Worm (Caenorhabditis elegans) whole organism, midembryonic: ENCODE measurements around the gene exl-1.
A peak's percentile ranks its signal among the peaks of the same experiment; 100 is the strongest.

Experiments used
- T22C8.4 ChIP-seq: fragments of 200-800 bp; sonication (Bioruptor generic); IDR thresholded peaks from 2 replicates; pipeline ENCODE4 v1.3.6; 2022; ENCODE audit warnings: missing genetic modification characterization, missing compliant biosample characterization
- cog-1 ChIP-seq: sonication (generic microtip); optimal IDR thresholded peaks from 2 replicates; lab custom pipeline; 2016; ENCODE audit warnings: missing genetic modification characterization, missing compliant biosample characterization
- flt-1 ChIP-seq: fragments of 200-800 bp; sonication (Bioruptor generic); IDR thresholded peaks from 2 replicates; pipeline ENCODE4 v1.3.6; 2022; ENCODE audit warnings: missing genetic modification characterization, missing compliant biosample characterization
- klf-2 ChIP-seq: fragments of 200-800 bp; sonication (Bioruptor generic); conservative IDR thresholded peaks from 2 replicates; pipeline ENCODE4 v1.3.6; 2022; ENCODE audit warnings: missing genetic modification reagents, missing genetic modification characterization, missing compliant biosample characterization
- med-1 ChIP-seq: sonication (generic microtip); optimal IDR thresholded peaks from 2 replicates; lab custom pipeline; 2017; ENCODE audit warnings: missing genetic modification characterization, mild to moderate bottlenecking, missing compliant biosample characterization, antibody characterized with exemption, missing genetic modification reagents; ENCODE audit not compliant: insufficient read depth
- ref-1 ChIP-seq: fragments of 200-800 bp; sonication (Bioruptor generic); conservative IDR thresholded peaks from 2 replicates; pipeline ENCODE4 v1.3.6; 2022; ENCODE audit warnings: missing genetic modification reagents, missing genetic modification characterization, missing compliant biosample characterization
- tab-1 ChIP-seq: fragments of 200-800 bp; sonication (Bioruptor generic); IDR thresholded peaks from 2 replicates; pipeline ENCODE4 v1.3.6; 2022; ENCODE audit warnings: missing genetic modification characterization, missing compliant biosample characterization
- ztf-23 ChIP-seq: fragments of 200-800 bp; sonication (Bioruptor generic); IDR thresholded peaks from 2 replicates; pipeline ENCODE4 v1.3.6; 2022; ENCODE audit warnings: missing genetic modification reagents, missing genetic modification characterization, missing compliant biosample characterization
- ztf-29 ChIP-seq: fragments of 200-800 bp; sonication (Bioruptor generic); IDR thresholded peaks from 2 replicates; pipeline ENCODE4 v1.3.6; 2022; ENCODE audit warnings: missing genetic modification reagents, missing genetic modification characterization, missing compliant biosample characterization

exl-1 gene

DNA sequence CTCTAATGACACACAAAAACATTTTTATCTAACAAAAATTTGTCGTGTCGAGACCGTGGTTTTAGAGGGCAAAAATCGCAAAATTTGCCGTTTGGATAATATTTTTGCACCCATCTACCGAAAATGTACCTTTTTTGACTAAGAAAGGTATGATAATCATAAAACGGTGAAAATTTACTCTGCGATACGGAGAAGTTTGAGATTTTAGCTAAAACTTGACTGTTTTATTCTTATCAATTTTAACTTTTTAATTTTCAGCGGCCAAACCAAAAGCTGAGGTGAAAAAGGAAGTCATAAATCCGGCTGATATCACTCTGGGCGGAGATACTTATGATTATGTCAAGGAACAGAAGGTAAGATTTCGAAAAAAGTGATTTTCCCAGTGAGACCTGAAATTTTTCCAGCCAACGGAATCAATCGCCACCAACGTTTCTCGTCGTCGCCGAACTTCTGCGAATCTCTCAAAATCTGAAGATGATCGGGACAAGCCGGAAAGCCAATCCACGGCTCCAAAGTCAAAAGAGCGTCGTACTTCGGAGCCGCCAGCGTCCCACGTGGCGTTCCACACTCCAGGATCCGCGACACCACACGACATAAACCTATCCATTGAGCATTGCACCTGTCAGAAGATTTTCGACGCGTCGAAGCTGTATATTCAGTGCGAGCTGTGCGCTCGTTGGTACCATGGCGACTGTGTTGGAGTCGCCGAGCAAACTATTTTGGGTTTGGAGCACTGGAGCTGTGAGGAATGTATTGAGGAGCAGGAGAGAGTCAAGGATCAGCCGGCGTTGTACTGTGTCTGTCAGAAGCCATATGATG is 6.9 kb downstream of the exl-1 start:
- TF ChIP-seq ztf-29 (GFP tag; lab: Robert Waterston, UW): no peak
- TF ChIP-seq klf-2 (GFP tag; lab: Robert Waterston, UW): no peak
- TF ChIP-seq cog-1: no peak
- TF ChIP-seq tab-1 (GFP tag; lab: Robert Waterston, UW): no peak
- TF ChIP-seq T22C8.4 (GFP tag; lab: Robert Waterston, UW): no peak
- no peak for TF ChIP-seq ref-1
- TF ChIP-seq flt-1 (GFP tag; lab: Robert Waterston, UW): no peak
- no peak for TF ChIP-seq ztf-23 (GFP tag; lab: Robert Waterston, UW)
- TF ChIP-seq med-1: no peak

DNA sequence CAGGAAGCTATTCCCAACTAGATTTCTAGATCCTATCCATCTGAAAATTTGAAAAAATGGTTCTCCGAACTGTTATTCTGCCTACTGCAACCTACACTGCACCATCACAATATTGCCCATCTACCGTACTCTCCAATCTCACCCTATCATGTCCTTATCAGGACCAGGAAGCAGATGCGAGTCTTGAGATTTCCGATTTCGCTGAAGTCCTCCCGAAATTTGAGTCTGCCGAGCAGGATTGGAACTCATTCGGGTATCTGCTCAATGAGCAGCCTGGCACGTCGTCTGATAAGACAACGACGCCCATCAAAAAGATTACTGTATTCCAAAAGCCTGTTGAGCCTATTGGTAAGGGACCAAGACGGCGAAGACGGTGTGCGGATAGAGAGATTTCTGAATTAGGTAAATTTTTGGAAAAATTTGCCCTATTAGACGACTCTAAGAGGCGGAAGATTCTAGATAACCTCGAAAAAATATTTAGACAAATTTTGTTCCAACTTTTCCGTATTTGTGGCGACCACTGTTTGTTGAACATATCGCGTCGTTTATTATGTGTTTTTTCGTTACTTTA is 7.7 kb downstream of the exl-1 start:
- no peak for TF ChIP-seq ref-1
- no peak for TF ChIP-seq med-1
- no peak for TF ChIP-seq klf-2 (GFP tag; lab: Robert Waterston, UW)
- no peak for TF ChIP-seq ztf-29 (GFP tag; lab: Robert Waterston, UW)
- no peak for TF ChIP-seq T22C8.4 (GFP tag; lab: Robert Waterston, UW)
- no peak for TF ChIP-seq ztf-23 (GFP tag; lab: Robert Waterston, UW)
- TF ChIP-seq cog-1: no peak
- TF ChIP-seq tab-1 (GFP tag; lab: Robert Waterston, UW): no peak
- TF ChIP-seq flt-1 (GFP tag; lab: Robert Waterston, UW): no peak

DNA sequence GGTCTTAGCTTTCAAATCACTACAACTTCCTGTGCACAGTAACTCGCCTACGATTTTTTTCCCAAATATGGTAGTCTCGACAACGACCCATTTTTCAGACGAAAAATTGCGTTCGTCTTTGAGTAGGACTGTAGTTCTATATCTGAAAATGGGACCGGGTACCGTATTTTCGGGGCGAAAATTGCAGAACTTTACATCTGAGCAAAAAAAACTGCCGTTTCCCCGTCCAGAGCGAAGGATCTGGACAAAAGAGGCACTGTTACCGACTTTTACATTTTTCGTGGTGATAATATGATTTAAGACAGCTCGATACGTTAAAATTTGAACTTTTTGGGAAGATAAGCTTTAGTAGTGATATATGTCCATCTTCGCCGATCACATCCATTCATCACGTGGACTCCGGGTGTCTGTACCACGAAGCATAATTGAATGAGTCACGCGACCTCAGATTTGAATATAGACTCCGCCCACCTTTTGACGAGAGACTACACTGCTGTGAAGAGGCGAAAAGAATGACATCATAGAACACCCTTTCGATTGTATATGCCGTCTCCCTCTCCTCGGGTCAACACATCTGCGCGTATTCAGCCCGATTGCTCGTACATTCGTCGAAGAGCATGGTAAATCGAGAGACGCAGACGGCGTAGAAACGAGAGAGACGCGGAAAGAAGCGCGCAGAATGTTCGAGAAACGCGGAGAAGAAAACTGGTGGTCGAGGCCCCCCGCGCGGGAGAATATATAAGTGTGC is 8.4 kb downstream of the exl-1 start:
- no peak for TF ChIP-seq ztf-23 (GFP tag; lab: Robert Waterston, UW)
- TF ChIP-seq ref-1: no peak
- TF ChIP-seq cog-1: peak; percentile 94
- TF ChIP-seq ztf-29 (GFP tag; lab: Robert Waterston, UW): no peak
- no peak for TF ChIP-seq klf-2 (GFP tag; lab: Robert Waterston, UW)

DNA sequence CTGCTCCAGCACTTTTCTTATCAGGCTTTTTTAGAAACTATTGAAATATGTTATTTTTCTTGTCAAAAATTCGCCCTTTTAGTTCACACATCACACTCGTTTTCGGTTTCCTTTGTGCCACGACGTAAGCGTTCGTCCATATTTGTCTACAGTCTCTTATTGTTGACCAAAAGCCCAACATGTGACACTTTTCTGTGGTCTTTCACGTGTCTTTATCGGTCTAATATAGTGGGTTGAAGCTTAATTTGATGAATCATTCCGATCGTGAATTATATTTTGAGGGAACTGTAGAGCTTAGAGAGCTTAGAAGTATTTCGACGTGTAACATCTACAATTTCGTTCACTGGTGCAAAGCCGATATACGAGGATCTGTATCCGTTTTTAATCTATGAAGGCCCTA is 9.0 kb downstream of the exl-1 start:
- TF ChIP-seq tab-1 (GFP tag; lab: Robert Waterston, UW) (no peak), T22C8.4 (GFP tag; lab: Robert Waterston, UW) (no peak), cog-1 (no peak)

DNA sequence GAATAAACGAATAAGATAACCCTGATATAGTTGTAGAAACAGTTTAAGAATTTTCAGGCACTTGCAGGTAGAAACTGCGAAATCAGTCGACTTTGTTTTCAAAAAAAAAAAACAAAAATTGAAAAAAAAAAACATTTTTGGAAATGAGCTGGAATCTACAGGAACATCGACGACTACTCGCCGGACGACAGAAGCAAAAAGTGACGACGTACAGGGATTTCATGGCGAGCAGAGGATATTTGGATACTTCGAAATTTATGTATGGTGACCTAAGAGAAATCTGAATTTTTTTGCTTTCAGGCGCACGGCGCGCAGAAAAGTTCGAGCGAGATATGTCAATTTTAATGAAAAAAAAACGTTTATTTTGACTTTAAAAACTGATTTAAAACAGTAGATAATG is 12.2 kb downstream of the exl-1 start:
- TF ChIP-seq med-1 (no peak), ztf-29 (GFP tag; lab: Robert Waterston, UW) (no peak), T22C8.4 (GFP tag; lab: Robert Waterston, UW) (no peak), klf-2 (GFP tag; lab: Robert Waterston, UW) (no peak), flt-1 (GFP tag; lab: Robert Waterston, UW) (no peak), ztf-23 (GFP tag; lab: Robert Waterston, UW) (no peak), tab-1 (GFP tag; lab: Robert Waterston, UW) (no peak), cog-1 (no peak), ref-1 (no peak)

DNA sequence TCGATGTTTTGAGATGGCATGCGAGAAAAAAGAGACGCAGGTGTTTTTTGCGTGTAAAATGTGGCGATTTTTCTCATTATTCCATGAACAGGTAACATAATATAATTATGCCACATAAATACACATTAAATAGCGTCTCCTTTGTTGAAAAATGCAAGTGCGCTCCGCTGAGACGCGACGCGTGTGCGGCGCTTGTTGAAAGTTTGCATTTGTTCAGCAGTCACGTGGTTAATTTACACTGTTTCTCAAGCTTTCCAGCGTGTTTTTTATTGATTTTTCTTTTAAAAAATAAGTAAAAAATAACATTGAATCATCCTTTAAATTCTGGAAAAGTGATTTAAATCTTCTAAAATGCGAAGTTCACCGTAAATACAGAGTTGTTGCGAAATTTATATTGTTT is 13.7 kb downstream of the exl-1 start:
- peak; percentile 59 for TF ChIP-seq cog-1
- no peak for TF ChIP-seq tab-1 (GFP tag; lab: Robert Waterston, UW)
- TF ChIP-seq ztf-23 (GFP tag; lab: Robert Waterston, UW): peak; percentile 67
- TF ChIP-seq ref-1: no peak
- TF ChIP-seq ztf-29 (GFP tag; lab: Robert Waterston, UW): no peak

DNA sequence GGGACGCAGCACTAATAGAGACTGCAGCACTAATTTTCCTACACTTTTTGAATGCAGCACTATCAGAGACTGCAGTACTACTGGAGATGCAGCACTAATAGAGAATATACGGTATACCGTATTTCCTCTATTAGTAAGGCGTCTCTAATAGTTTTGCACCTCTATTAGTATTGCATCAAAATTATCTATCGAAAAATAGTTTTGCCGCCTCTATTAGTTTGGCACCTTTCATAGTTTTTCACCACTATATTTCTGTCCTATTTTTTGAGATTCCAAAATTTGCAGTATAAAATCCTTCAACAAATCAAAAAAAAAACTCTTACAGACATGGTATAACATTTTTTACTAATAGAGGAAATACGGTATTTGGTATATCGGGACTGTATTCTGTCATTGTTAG is 19.5 kb downstream of the exl-1 start:
- TF ChIP-seq T22C8.4 (GFP tag; lab: Robert Waterston, UW) (no peak), ztf-29 (GFP tag; lab: Robert Waterston, UW) (no peak)

DNA sequence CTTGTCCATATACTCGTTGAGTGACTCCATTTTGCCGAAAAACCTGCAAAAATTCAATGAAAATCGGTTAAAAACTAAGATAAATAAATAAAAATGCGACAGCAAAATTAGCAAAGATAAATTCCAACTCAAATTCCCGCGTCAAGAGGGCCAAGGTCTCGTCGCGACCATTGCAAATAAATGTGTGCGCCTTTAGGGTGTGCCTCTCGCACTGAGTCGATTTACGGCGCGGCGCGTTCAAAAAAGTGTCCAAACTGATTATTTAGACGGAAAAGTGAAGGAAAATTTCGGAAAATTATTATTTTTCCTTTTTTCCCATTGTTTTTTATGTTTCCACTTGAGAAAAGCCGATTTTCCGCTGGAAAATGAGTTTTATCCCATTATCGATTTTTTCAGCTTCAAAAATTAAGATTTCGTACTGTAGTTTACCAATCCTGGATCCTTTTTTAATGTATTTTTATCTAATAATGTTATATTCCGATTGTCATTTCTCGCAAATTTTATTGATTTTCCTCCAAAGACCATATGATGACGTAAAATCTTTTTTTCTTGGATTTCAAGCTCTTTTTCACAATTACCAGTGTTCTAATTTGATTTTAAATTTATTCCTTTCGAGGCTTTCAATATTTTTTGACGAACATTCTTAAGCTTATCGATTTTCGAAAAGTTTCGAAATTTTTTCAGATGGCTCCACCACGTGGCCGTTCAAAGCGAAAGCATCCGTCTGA is 23.1 kb downstream of the exl-1 start, which contains the start of the genes kbp-3 and nurf-1:
Gene kbp-3 (minus strand): TSS at position 43 of the 728 bp plus-strand sequence.
Gene nurf-1 (plus strand): TSS at position 678 of the 728 bp plus-strand sequence.
- no peak for TF ChIP-seq klf-2 (GFP tag; lab: Robert Waterston, UW)
- peak; percentile 54; the same call in 1 of the 2 replicates for TF ChIP-seq T22C8.4 (GFP tag; lab: Robert Waterston, UW)

DNA sequence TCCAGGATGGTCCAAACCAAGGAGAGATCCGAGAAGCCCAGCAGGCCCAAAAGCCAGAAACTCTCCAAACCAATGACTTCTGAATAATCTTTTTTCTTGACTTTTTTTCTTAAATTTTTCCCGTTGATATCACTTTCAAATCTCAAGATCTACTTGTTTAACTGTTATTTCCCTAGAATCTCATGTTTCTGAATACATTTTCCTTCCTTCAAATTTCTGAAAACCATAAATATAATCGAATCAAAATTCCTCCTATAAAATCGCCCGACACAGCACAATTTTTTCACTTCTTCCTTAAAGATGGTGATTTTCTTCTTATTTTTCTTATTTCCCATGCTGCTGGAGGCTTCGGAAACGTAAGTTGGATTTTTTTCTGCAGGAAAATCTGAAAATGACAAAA is 25.1 kb downstream of the exl-1 start, which contains the start of gene F26H11.8:
Gene F26H11.8 (plus strand): TSS at position 301 of the 400 bp plus-strand sequence.
- no peak for TF ChIP-seq flt-1 (GFP tag; lab: Robert Waterston, UW)
- TF ChIP-seq klf-2 (GFP tag; lab: Robert Waterston, UW): no peak
- TF ChIP-seq ref-1: no peak
- no peak for TF ChIP-seq med-1
- TF ChIP-seq ztf-29 (GFP tag; lab: Robert Waterston, UW): no peak
- no peak for TF ChIP-seq ztf-23 (GFP tag; lab: Robert Waterston, UW)
- TF ChIP-seq tab-1 (GFP tag; lab: Robert Waterston, UW): no peak
